Fruit fly (Drosophila melanogaster) whole organism, embryonic: Measurements from ENCODE around the gene Ras85D.

ENCODE experiments used
- Ada2b ChIP-seq: fragments of 200-800 bp; sonication (Bioruptor generic); IDR thresholded peaks from 2 replicates; pipeline ENCODE4 v1.3.6; 2022; ENCODE audit warnings: missing biosample characterization, missing genetic modification characterization
- Bgb ChIP-seq: fragments of 200-800 bp; sonication (Bioruptor generic); IDR thresholded peaks from 2 replicates; pipeline ENCODE4 v1.3.6; 2022; ENCODE audit warnings: missing biosample characterization, missing genetic modification characterization; ENCODE audit not compliant: partially characterized antibody
- CG10654 ChIP-seq: fragments of 200-800 bp; sonication (Bioruptor generic); optimal IDR thresholded peaks from 2 replicates; lab custom pipeline; 2016; ENCODE audit warnings: missing biosample characterization, missing genetic modification characterization
- CG1603 ChIP-seq: fragments of 200-800 bp; sonication (Bioruptor generic); optimal IDR thresholded peaks from 2 replicates; lab custom pipeline; 2019; ENCODE audit warnings: missing biosample characterization, mild to moderate bottlenecking, missing genetic modification characterization, moderate library complexity
- CG1647 ChIP-seq: fragments of 200-800 bp; sonication (Bioruptor generic); optimal IDR thresholded peaks from 3 replicates; lab custom pipeline; 2016; ENCODE audit warnings: missing biosample characterization, missing genetic modification characterization
- CG1832 ChIP-seq: fragments of 200-800 bp; sonication (Bioruptor generic); optimal IDR thresholded peaks from 2 replicates; lab custom pipeline; 2017; ENCODE audit warnings: missing biosample characterization, mild to moderate bottlenecking, missing genetic modification characterization, inconsistent platforms
- CG18476 ChIP-seq: fragments of 200-800 bp; sonication (Bioruptor generic); optimal IDR thresholded peaks from 2 replicates; lab custom pipeline; 2016; ENCODE audit warnings: missing biosample characterization, mild to moderate bottlenecking, missing genetic modification characterization
- CG30403 ChIP-seq: fragments of 200-800 bp; sonication (Bioruptor generic); optimal IDR thresholded peaks from 3 replicates; lab custom pipeline; 2016; ENCODE audit warnings: missing biosample characterization, missing genetic modification characterization
- CG31365 ChIP-seq: fragments of 200-800 bp; sonication (Bioruptor generic); optimal IDR thresholded peaks from 2 replicates; lab custom pipeline; 2018; ENCODE audit warnings: missing biosample characterization, mild to moderate bottlenecking, missing genetic modification characterization
- CG34422 ChIP-seq: fragments of 200-800 bp; sonication (Bioruptor generic); IDR thresholded peaks from 3 replicates; pipeline ENCODE4 v1.3.6; 2022; ENCODE audit warnings: missing biosample characterization, missing genetic modification characterization
- CG4424 ChIP-seq: fragments of 200-800 bp; sonication (Bioruptor generic); optimal IDR thresholded peaks from 3 replicates; lab custom pipeline; 2016; ENCODE audit warnings: missing biosample characterization, missing genetic modification characterization
- CG7745 ChIP-seq: fragments of 200-800 bp; sonication (Bioruptor generic); optimal IDR thresholded peaks from 2 replicates; lab custom pipeline; 2018; ENCODE audit warnings: missing biosample characterization, mild to moderate bottlenecking, missing genetic modification characterization, moderate library complexity
- CG7928 ChIP-seq: fragments of 200-800 bp; sonication (Bioruptor generic); optimal IDR thresholded peaks from 2 replicates; lab custom pipeline; 2017; ENCODE audit warnings: missing biosample characterization, mild to moderate bottlenecking, missing genetic modification characterization
- CG8281 ChIP-seq: fragments of 200-800 bp; sonication (Bioruptor generic); optimal IDR thresholded peaks from 2 replicates; lab custom pipeline; 2018; ENCODE audit warnings: missing biosample characterization, mild to moderate bottlenecking, missing genetic modification characterization, moderate library complexity
- CG9215 ChIP-seq: fragments of 200-800 bp; sonication (Bioruptor generic); IDR thresholded peaks from 2 replicates; pipeline ENCODE4 v1.3.6; 2022; ENCODE audit warnings: missing biosample characterization, missing genetic modification characterization
- CG9797 ChIP-seq: fragments of 200-800 bp; sonication (Bioruptor generic); optimal IDR thresholded peaks from 3 replicates; lab custom pipeline; 2018; ENCODE audit warnings: missing biosample characterization, mild to moderate bottlenecking, missing genetic modification characterization
- Dip3 ChIP-seq: fragments of 200-800 bp; sonication (Bioruptor generic); optimal IDR thresholded peaks from 3 replicates; lab custom pipeline; 2016; ENCODE audit warnings: missing biosample characterization, missing genetic modification characterization
- Doc2 ChIP-seq: fragments of 200-800 bp; sonication (Bioruptor generic); IDR thresholded peaks from 2 replicates; pipeline ENCODE4 v1.3.6; 2022; ENCODE audit warnings: missing biosample characterization, missing genetic modification characterization
- Ets65A ChIP-seq: fragments of 200-800 bp; sonication (Bioruptor generic); peaks from one replicate; lab custom pipeline; 2016; ENCODE audit warnings: missing biosample characterization, missing genetic modification characterization
- HLH3B ChIP-seq: fragments of 200-800 bp; sonication (Bioruptor generic); IDR thresholded peaks from 2 replicates; pipeline ENCODE4 v1.3.6; 2022; ENCODE audit warnings: missing biosample characterization, missing genetic modification characterization
- Hmr ChIP-seq: fragments of 200-800 bp; sonication (Bioruptor generic); optimal IDR thresholded peaks from 3 replicates; lab custom pipeline; 2017; ENCODE audit warnings: mild to moderate bottlenecking, missing biosample characterization, missing genetic modification reagents, missing genetic modification characterization
- Lhr ChIP-seq: fragments of 200-800 bp; sonication (Bioruptor generic); optimal IDR thresholded peaks from 3 replicates; lab custom pipeline; 2017; ENCODE audit warnings: mild to moderate bottlenecking, missing biosample characterization, missing genetic modification reagents, missing genetic modification characterization
- Mad ChIP-seq: fragments of 200-800 bp; sonication (Bioruptor generic); optimal IDR thresholded peaks from 2 replicates; lab custom pipeline; 2016; ENCODE audit warnings: missing biosample characterization, missing genetic modification characterization
- Mes4 ChIP-seq: fragments of 200-800 bp; sonication (Bioruptor generic); optimal IDR thresholded peaks from 2 replicates; lab custom pipeline; 2016; ENCODE audit warnings: missing biosample characterization, missing genetic modification characterization
- Mrtf ChIP-seq: fragments of 200-800 bp; sonication (Bioruptor generic); IDR thresholded peaks from 3 replicates; pipeline ENCODE4 v1.3.6; 2022; ENCODE audit warnings: missing biosample characterization, missing genetic modification characterization
- Rx ChIP-seq: fragments of 200-800 bp; sonication (Bioruptor generic); IDR thresholded peaks from 2 replicates; pipeline ENCODE4 v1.3.6; 2022; ENCODE audit warnings: missing biosample characterization, missing genetic modification characterization
- Sin3A ChIP-seq: fragments of >200 bp; optimal IDR thresholded peaks from 2 replicates; lab custom pipeline; 2018
- Trl ChIP-seq, 3 experiments: fragments of >200 bp in 2 of 3; fragments of 200-800 bp in 1 of 3; sonication (Bioruptor generic) in 1 of 3; optimal IDR thresholded peaks; 2 replicates in 1 of 3; 3 replicates in 2 of 3; lab custom pipeline; 2016 to 2017; ENCODE audit warnings: missing biosample characterization in 1 of 3, missing genetic modification characterization in 1 of 3
- Xbp1 ChIP-seq: fragments of 200-800 bp; sonication (Bioruptor generic); optimal IDR thresholded peaks from 3 replicates; lab custom pipeline; 2016; ENCODE audit warnings: missing biosample characterization, mild to moderate bottlenecking, missing genetic modification characterization
- bcd ChIP-seq: fragments of 200-800 bp; sonication (Bioruptor generic); optimal IDR thresholded peaks from 2 replicates; lab custom pipeline; 2017; ENCODE audit warnings: missing biosample characterization, mild to moderate bottlenecking, missing genetic modification characterization
- bsh ChIP-seq, 2 experiments: fragments of 200-800 bp; sonication (Bioruptor generic); optimal IDR thresholded peaks; 2 replicates each; lab custom pipeline; 2017 to 2018; ENCODE audit warnings: mild to moderate bottlenecking in 2 of 2, missing biosample characterization in 2 of 2, missing genetic modification characterization in 2 of 2, moderate library complexity in 1 of 2
- dm ChIP-seq: fragments of 200-800 bp; sonication (Bioruptor generic); optimal IDR thresholded peaks from 3 replicates; lab custom pipeline; 2016; ENCODE audit warnings: missing biosample characterization, missing genetic modification characterization
- eyg ChIP-seq: fragments of 200-800 bp; sonication (Bioruptor generic); optimal IDR thresholded peaks from 3 replicates; lab custom pipeline; 2016; ENCODE audit warnings: missing biosample characterization, missing genetic modification characterization
- fd3F ChIP-seq: fragments of 200-800 bp; sonication (Bioruptor generic); optimal IDR thresholded peaks from 2 replicates; lab custom pipeline; 2018; ENCODE audit warnings: missing biosample characterization, mild to moderate bottlenecking, missing genetic modification characterization, moderate library complexity
- fd64A ChIP-seq: fragments of 200-800 bp; sonication (Bioruptor generic); optimal IDR thresholded peaks from 3 replicates; lab custom pipeline; 2018; ENCODE audit warnings: missing biosample characterization, mild to moderate bottlenecking, missing genetic modification characterization
- knrl ChIP-seq: fragments of 200-800 bp; sonication (Bioruptor generic); IDR thresholded peaks from 3 replicates; pipeline ENCODE4 v1.3.6; 2022; ENCODE audit warnings: missing biosample characterization, missing genetic modification characterization; ENCODE audit not compliant: partially characterized antibody
- lov ChIP-seq, 2 experiments: fragments of 200-800 bp in 1 of 2; fragments of >200 bp in 1 of 2; sonication (Bioruptor generic) in 1 of 2; IDR thresholded peaks in 1 of 2; optimal IDR thresholded peaks in 1 of 2; 2 replicates in 1 of 2; 3 replicates in 1 of 2; pipeline versions ENCODE4 v1.3.6 to Lab custom; 2017 to 2022; ENCODE audit warnings: missing biosample characterization in 1 of 2, missing genetic modification characterization in 1 of 2
- maf-S ChIP-seq: fragments of 200-800 bp; sonication (Bioruptor generic); optimal IDR thresholded peaks from 2 replicates; lab custom pipeline; 2016; ENCODE audit warnings: missing biosample characterization, missing genetic modification characterization
- nerfin-1 ChIP-seq: fragments of 200-800 bp; sonication (Bioruptor generic); optimal IDR thresholded peaks from 3 replicates; lab custom pipeline; 2019; ENCODE audit warnings: missing biosample characterization, mild to moderate bottlenecking, missing genetic modification characterization, moderate library complexity
- otp ChIP-seq: fragments of 200-800 bp; sonication (Bioruptor generic); IDR thresholded peaks from 3 replicates; pipeline ENCODE4, ENCODE4 v1.3.6; 2022; ENCODE audit warnings: missing biosample characterization, missing genetic modification characterization
- pan ChIP-seq, 4 experiments: fragments of >200 bp in 3 of 4; fragments of 200-800 bp in 1 of 4; sonication (Bioruptor generic) in 1 of 4; optimal IDR thresholded peaks in 3 of 4; IDR thresholded peaks in 1 of 4; 2 replicates each; pipeline versions ENCODE4 v1.3.6 to Lab custom; 2017 to 2022; ENCODE audit warnings: missing biosample characterization in 2 of 4, missing genetic modification characterization in 2 of 4, mixed read lengths in 1 of 4
- pros ChIP-seq: fragments of 200-800 bp; sonication (Bioruptor generic); optimal IDR thresholded peaks from 3 replicates; lab custom pipeline; 2019; ENCODE audit warnings: missing biosample characterization, mild to moderate bottlenecking, missing genetic modification characterization, moderate library complexity
- sc ChIP-seq, 3 experiments: fragments of >200 bp in 2 of 3; fragments of 200-800 bp in 1 of 3; sonication (Bioruptor generic) in 1 of 3; optimal IDR thresholded peaks; 2 replicates in 2 of 3; 3 replicates in 1 of 3; lab custom pipeline; 2017; ENCODE audit warnings: mild to moderate bottlenecking in 1 of 3, missing biosample characterization in 1 of 3, missing genetic modification characterization in 1 of 3, missing genetic modification reagents in 1 of 3
- sens ChIP-seq: fragments of 200-800 bp; sonication (Bioruptor generic); peaks from one replicate; lab custom pipeline; 2016; ENCODE audit warnings: missing biosample characterization, missing genetic modification characterization
- sisA ChIP-seq: fragments of 200-800 bp; sonication (Bioruptor generic); IDR thresholded peaks from 2 replicates; pipeline ENCODE4 v1.3.6; 2022; ENCODE audit warnings: missing biosample characterization, missing genetic modification characterization
- toy ChIP-seq: fragments of 200-800 bp; sonication (Bioruptor generic); IDR thresholded peaks from 2 replicates; pipeline ENCODE4 v1.3.6; 2022; ENCODE audit warnings: missing biosample characterization, missing genetic modification characterization
- vfl ChIP-seq: fragments of 200-800 bp; sonication (Bioruptor generic); optimal IDR thresholded peaks from 2 replicates; lab custom pipeline; 2016; ENCODE audit warnings: missing biosample characterization, missing genetic modification characterization
- zen ChIP-seq: fragments of 200-800 bp; sonication (Bioruptor generic); optimal IDR thresholded peaks from 3 replicates; lab custom pipeline; 2018; ENCODE audit warnings: missing biosample characterization, mild to moderate bottlenecking, missing genetic modification characterization, moderate library complexity

Gene Ras85D

DNA sequence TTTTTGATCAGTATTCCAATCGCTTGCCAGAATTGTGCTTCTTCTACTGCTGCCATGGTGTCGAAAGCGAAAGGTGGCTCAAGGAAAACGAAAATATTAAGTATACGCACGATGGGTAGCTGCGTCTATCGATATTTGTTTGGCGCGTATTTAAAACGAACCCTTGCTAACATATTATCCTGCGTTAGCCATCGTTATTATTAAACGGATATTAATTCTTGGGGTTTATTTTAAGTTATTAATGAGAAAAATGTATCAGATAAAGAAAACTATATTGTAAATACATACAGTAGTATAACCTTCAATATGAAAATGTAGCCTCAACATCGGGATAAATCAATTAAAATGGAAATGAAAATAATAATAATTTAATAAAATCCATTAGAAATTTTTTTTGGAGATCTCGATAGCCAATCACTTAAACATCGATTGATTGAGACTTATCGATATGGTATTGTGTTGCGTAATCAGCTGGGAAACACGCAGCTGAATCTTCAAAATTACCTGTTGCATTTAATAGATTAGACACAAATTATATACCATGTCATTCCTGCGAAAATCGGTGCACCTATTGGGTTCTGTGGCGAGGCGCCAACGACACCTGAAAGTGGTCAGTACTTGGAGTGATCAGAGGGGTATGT is 42.6 kb upstream of the Ras85D start, which contains the start of the genes CG9386 and BckdhA (continued):
- no peak for TF ChIP-seq CG7745 (tag; lab: Kevin White, UChicago)
- peak; percentile 95 for TF ChIP-seq Ets65A
- TF ChIP-seq HLH3B, result no peak
- peak; percentile 75 for TF ChIP-seq CG30403 (GFP tag; lab: Kevin White, UChicago)
- TF ChIP-seq dm (GFP tag; lab: Kevin White, UChicago), result peak; percentile 61
- peak; percentile 69 for TF ChIP-seq knrl
- TF ChIP-seq CG18476 (GFP tag; lab: Kevin White, UChicago), result peak; percentile 34
- peak; percentile 24 for TF ChIP-seq Sin3A (lab: Kevin White, UChicago)
- no peak for TF ChIP-seq CG34422
- no peak for TF ChIP-seq CG31365
- peak; percentile 5 for TF ChIP-seq zen (tag; lab: Kevin White, UChicago)
- peak in 1 of 2 experiments; percentile 15 for TF ChIP-seq bsh (GFP tag; optimal IDR thresholded peaks at IDR 0.05; lab: Kevin White, UChicago)
- TF ChIP-seq CG9797 (GFP tag; lab: Kevin White, UChicago), result no peak
- no peak for TF ChIP-seq CG7928 (GFP tag; lab: Kevin White, UChicago)
- TF ChIP-seq sisA (GFP tag; lab: Robert Waterston, UW), result no peak
- peak; percentile 69 for TF ChIP-seq Xbp1 (GFP tag; lab: Kevin White, UChicago)
- peak; percentile 43; the same call in 1 of the 2 replicates for TF ChIP-seq Ada2b (GFP tag; lab: Robert Waterston, UW)
- no peak for TF ChIP-seq Trl (optimal IDR thresholded peaks at IDR 0.05; lab: Kevin White, UChicago)
- peak; percentile 52 for TF ChIP-seq Trl (GFP tag; optimal IDR thresholded peaks at IDR 0.05; lab: Kevin White, UChicago)
- peak; percentile 21 for TF ChIP-seq bcd (GFP tag; lab: Kevin White, UChicago)
- TF ChIP-seq CG8281 (tag; lab: Kevin White, UChicago), result no peak
- TF ChIP-seq toy (GFP tag; lab: Robert Waterston, UW), result no peak
- peak; percentile 34 for TF ChIP-seq vfl (GFP tag; lab: Kevin White, UChicago)
- peak; percentile 46 for TF ChIP-seq maf-S (GFP tag; lab: Kevin White, UChicago)
- TF ChIP-seq CG1603 (tag; lab: Kevin White, UChicago), result no peak
- TF ChIP-seq Lhr, result no peak
- peak; percentile 40 for TF ChIP-seq Mad (GFP tag; lab: Kevin White, UChicago)
- no peak for TF ChIP-seq lov (optimal IDR thresholded peaks at IDR 0.05; lab: Kevin White, UChicago)
- TF ChIP-seq lov (GFP tag; IDR thresholded peaks at IDR 0.05; lab: Robert Waterston, UW), result no peak
- peak; percentile 49 for TF ChIP-seq CG9215 (GFP tag; lab: Robert Waterston, UW)
- peak; percentile 47 for TF ChIP-seq CG4424
- peak; percentile 71 for TF ChIP-seq sens
- peak; percentile 63 for TF ChIP-seq Dip3
- no peak for TF ChIP-seq pan (optimal IDR thresholded peaks at IDR 0.05; lab: Kevin White, UChicago)
- TF ChIP-seq pan (GFP tag; optimal IDR thresholded peaks at IDR 0.05 in 1 of 2, IDR thresholded peaks at IDR 0.05 in 1 of 2), result peak in 1 of 2 experiments; percentile 55
- TF ChIP-seq pros (GFP tag; lab: Kevin White, UChicago), result no peak
- TF ChIP-seq Rx (GFP tag; lab: Robert Waterston, UW), result no peak
- peak; percentile 42 for TF ChIP-seq Hmr (GFP tag; lab: Kevin White, UChicago)
- peak; percentile 42 for TF ChIP-seq nerfin-1 (tag; lab: Kevin White, UChicago)
- TF ChIP-seq CG1647 (GFP tag; lab: Kevin White, UChicago), result peak; percentile 55
- TF ChIP-seq eyg, result no peak
- TF ChIP-seq Bgb (GFP tag; lab: Robert Waterston, UW), result peak; percentile 69
- peak; percentile 45 for TF ChIP-seq CG10654
- TF ChIP-seq Mes4 (GFP tag; lab: Kevin White, UChicago), result no peak
- TF ChIP-seq fd64A (GFP tag; lab: Kevin White, UChicago), result no peak
- TF ChIP-seq Mrtf (GFP tag; lab: Robert Waterston, UW), result no peak
- TF ChIP-seq fd3F (GFP tag; lab: Kevin White, UChicago), result peak; percentile 7
- no peak for TF ChIP-seq CG1832 (GFP tag; lab: Kevin White, UChicago)
- TF ChIP-seq sc (optimal IDR thresholded peaks at IDR 0.05; lab: Kevin White, UChicago), result no peak
- TF ChIP-seq sc (GFP tag; optimal IDR thresholded peaks at IDR 0.05; lab: Kevin White, UChicago), result no peak
- TF ChIP-seq otp, result 0 out of 3 replicates have a peak, but pooled peaks have one; percentile 25
- TF ChIP-seq Doc2 (GFP tag; lab: Robert Waterston, UW), result no peak
